Fruit fly (Drosophila melanogaster): ENCODE measurements around the gene pic.

Gene pic

dm6 chr3R:13088395-13088794 lies 36.4 kb downstream of the pic start, which contains the start of gene timeout (continued):
- TF ChIP-seq gfzf (GFP tag; optimal IDR thresholded peaks at IDR 0.05) = peak; percentile 45
- TF ChIP-seq lmd (GFP tag; IDR thresholded peaks at IDR 0.05) = no peak
- no peak for TF ChIP-seq CG11723 (GFP tag; optimal IDR thresholded peaks at IDR 0.05)
- TF ChIP-seq pita (GFP tag; optimal IDR thresholded peaks at IDR 0.05) = peak; percentile 72
- TF ChIP-seq CG3726 (GFP tag; IDR thresholded peaks at IDR 0.05) = no peak
- TF ChIP-seq ase (GFP tag; IDR thresholded peaks at IDR 0.05) = no peak
- TF ChIP-seq CG15514 (GFP tag; optimal IDR thresholded peaks at IDR 0.05) = peak; percentile 29
- TF ChIP-seq CoRest (tag; optimal IDR thresholded peaks at IDR 0.05) = peak; percentile 8
- no peak for TF ChIP-seq CG4617 (GFP tag; optimal IDR thresholded peaks at IDR 0.05; ENCODE audit: borderline replicate concordance)
- TF ChIP-seq D19A (tag; optimal IDR thresholded peaks at IDR 0.05) = no peak
- TF ChIP-seq CG8290 (GFP tag; optimal IDR thresholded peaks at IDR 0.05) = no peak
- peak in 1 of 2 experiments; percentile 21 for TF ChIP-seq CG8290 (tag; optimal IDR thresholded peaks at IDR 0.05)
- TF ChIP-seq TFAM (GFP tag; optimal IDR thresholded peaks at IDR 0.05) = no peak
- TF ChIP-seq Dbx (GFP tag; IDR thresholded peaks at IDR 0.05) = no peak
- TF ChIP-seq repo (GFP tag; optimal IDR thresholded peaks at IDR 0.05) = no peak
- no peak for TF ChIP-seq Side (GFP tag; optimal IDR thresholded peaks at IDR 0.05)
- TF ChIP-seq grau (tag; optimal IDR thresholded peaks at IDR 0.05) = peak; percentile 3
- TF ChIP-seq org-1 (GFP tag; optimal IDR thresholded peaks at IDR 0.05) = no peak
- TF ChIP-seq CG17829 (tag; optimal IDR thresholded peaks at IDR 0.05) = peak; percentile 23
- no peak for TF ChIP-seq CG8281 (tag; optimal IDR thresholded peaks at IDR 0.05)
- TF ChIP-seq BEAF-32 (GFP tag; optimal IDR thresholded peaks at IDR 0.05) = peak; percentile 75
- TF ChIP-seq CG4707 (GFP tag; optimal IDR thresholded peaks at IDR 0.05) = no peak
- peak; percentile 67 for TF ChIP-seq CG16813 (GFP tag; IDR thresholded peaks at IDR 0.05; ENCODE audit: partially characterized antibody)
- no peak for TF ChIP-seq Kr (GFP tag; optimal IDR thresholded peaks at IDR 0.05)
- peak; percentile 94 for TF ChIP-seq CG2116 (GFP tag; optimal IDR thresholded peaks at IDR 0.05)
- TF ChIP-seq stwl (tag; optimal IDR thresholded peaks at IDR 0.05) = peak; percentile 94
- no peak for TF ChIP-seq jumu (GFP tag; optimal IDR thresholded peaks at IDR 0.05)
- peak; percentile 27 for TF ChIP-seq CG3995 (GFP tag; optimal IDR thresholded peaks at IDR 0.05)
- peak; percentile 26 for TF ChIP-seq fd102C (GFP tag; optimal IDR thresholded peaks at IDR 0.05)
- TF ChIP-seq CG9437 (GFP tag; optimal IDR thresholded peaks at IDR 0.05) = no peak
- no peak for TF ChIP-seq D (optimal IDR thresholded peaks at IDR 0.05)
- no peak for TF ChIP-seq D (GFP tag; optimal IDR thresholded peaks at IDR 0.05)
- TF ChIP-seq Ets97D (GFP tag; optimal IDR thresholded peaks at IDR 0.05) = peak; percentile 73
- TF ChIP-seq pb (GFP tag; optimal IDR thresholded peaks at IDR 0.05) = no peak
- TF ChIP-seq NfI (GFP tag; optimal IDR thresholded peaks at IDR 0.05) = no peak
- TF ChIP-seq hb (GFP tag; IDR thresholded peaks at IDR 0.05; ENCODE audit: partially characterized antibody) = peak; percentile 20; the same call in 1 of the 3 replicates
- TF ChIP-seq Myb (GFP tag; optimal IDR thresholded peaks at IDR 0.05) = peak; percentile 64
- TF ChIP-seq Lhr (GFP tag; optimal IDR thresholded peaks at IDR 0.05) = peak; percentile 28
- TF ChIP-seq pros (GFP tag; optimal IDR thresholded peaks at IDR 0.05) = no peak
- no peak for TF ChIP-seq fu2 (GFP tag; optimal IDR thresholded peaks at IDR 0.05)
- no peak for TF ChIP-seq CG15696 (tag; optimal IDR thresholded peaks at IDR 0.05)
- TF ChIP-seq CG18764 (GFP tag; optimal IDR thresholded peaks at IDR 0.05) = no peak
- no peak for TF ChIP-seq slp2 (GFP tag; optimal IDR thresholded peaks at IDR 0.05)
- TF ChIP-seq CG4854 (GFP tag; optimal IDR thresholded peaks at IDR 0.05) = no peak
- no peak for TF ChIP-seq cg (GFP tag; optimal IDR thresholded peaks at IDR 0.05)
- no peak for TF ChIP-seq CG34376 (GFP tag; optimal IDR thresholded peaks at IDR 0.05)
- no peak for TF ChIP-seq btn (GFP tag; optimal IDR thresholded peaks at IDR 0.05)
- TF ChIP-seq gro (GFP tag; optimal IDR thresholded peaks at IDR 0.05) = no peak
- TF ChIP-seq Sox102F (GFP tag; optimal IDR thresholded peaks at IDR 0.05) = no peak
- TF ChIP-seq dmrt11E (tag; optimal IDR thresholded peaks at IDR 0.05) = no peak
- peak; percentile 64 for TF ChIP-seq CTCF (GFP tag; optimal IDR thresholded peaks at IDR 0.05)
- no peak for TF ChIP-seq NK7.1 (GFP tag; optimal IDR thresholded peaks at IDR 0.05)

All from whole organism, embryonic.